Worm (Caenorhabditis elegans): ENCODE measurements around the gene Y56A3A.22.

- no peak for TF ChIP-seq tbx-2 (tag; optimal IDR thresholded peaks at IDR 0.05)
- no peak for TF ChIP-seq ama-1 (optimal IDR thresholded peaks at IDR 0.05)
- no peak for TF ChIP-seq nhr-11 (tag; optimal IDR thresholded peaks at IDR 0.05)
- no peak for TF ChIP-seq nhr-237 (tag; optimal IDR thresholded peaks at IDR 0.05)
- TF ChIP-seq ceh-9 (tag; optimal IDR thresholded peaks at IDR 0.05), result no peak
- TF ChIP-seq unc-39 (tag; optimal IDR thresholded peaks at IDR 0.05), result no peak
- no peak for TF ChIP-seq lin-39 (tag; optimal IDR thresholded peaks at IDR 0.05)
Observed at ce11 chrIII:11900022-11900421, 21.5 kb upstream of the Y56A3A.22 start.

Measured in whole organism, L3 larva.